Fruit fly (Drosophila melanogaster): ENCODE data around the gene IntS11.

The IntS11 gene

DNA sequence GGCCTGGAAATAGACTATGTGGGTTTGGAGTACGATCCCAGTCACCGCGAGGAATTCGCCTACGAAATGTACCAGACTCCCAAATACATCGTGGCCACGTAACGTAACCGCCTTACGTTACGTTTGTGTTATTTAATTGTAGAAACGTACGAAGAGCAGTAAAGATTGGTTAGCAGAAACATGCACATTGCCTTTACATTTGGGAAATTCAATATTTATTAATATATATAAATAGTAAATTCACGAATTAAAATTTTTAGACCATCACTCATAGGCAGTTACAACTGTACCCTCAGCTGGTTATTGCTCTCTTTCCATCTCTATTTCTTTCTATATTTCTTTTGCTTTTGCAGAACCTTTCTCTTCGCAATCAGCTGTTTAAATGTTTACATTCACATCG, 7.2 kb upstream of the IntS11 start, which contains the start of gene Gnpnat (continued):
- TF ChIP-seq HLH4C (GFP tag; IDR thresholded peaks at IDR 0.05; ENCODE audit: partially characterized antibody) (no peak), CG7987 (GFP tag; optimal IDR thresholded peaks at IDR 0.05) (no peak), cad (GFP tag; optimal IDR thresholded peaks at IDR 0.05) (no peak), CG8765 (GFP tag; IDR thresholded peaks at IDR 0.05) (no peak), ci (GFP tag; IDR thresholded peaks at IDR 0.05) (no peak), CG2116 (GFP tag; optimal IDR thresholded peaks at IDR 0.05) (peak; percentile 4), Xbp1 (GFP tag; optimal IDR thresholded peaks at IDR 0.05) (peak; percentile 40), ftz-f1 (GFP tag; optimal IDR thresholded peaks at IDR 0.05) (no peak), CG12219 (GFP tag; optimal IDR thresholded peaks at IDR 0.05) (peak; percentile 41), CG2712 (tag; optimal IDR thresholded peaks at IDR 0.05) (peak; percentile 69), D (optimal IDR thresholded peaks at IDR 0.05) (no peak), D (GFP tag; optimal IDR thresholded peaks at IDR 0.05) (no peak), Hmr (GFP tag; optimal IDR thresholded peaks at IDR 0.05) (peak; percentile 74), B-H2 (GFP tag; optimal IDR thresholded peaks at IDR 0.05) (peak; percentile 11), BtbVII (GFP tag; optimal IDR thresholded peaks at IDR 0.05) (peak; percentile 50), HmgZ (tag; optimal IDR thresholded peaks at IDR 0.05) (peak; percentile 58), Side (GFP tag; optimal IDR thresholded peaks at IDR 0.05) (no peak), CG3838 (GFP tag; optimal IDR thresholded peaks at IDR 0.05) (no peak), ems (GFP tag; optimal IDR thresholded peaks at IDR 0.05) (no peak), dimm (GFP tag; IDR thresholded peaks at IDR 0.05) (no peak), CG7928 (GFP tag; optimal IDR thresholded peaks at IDR 0.05) (no peak), tx (GFP tag; optimal IDR thresholded peaks at IDR 0.05) (no peak), esg (GFP tag; conservative IDR thresholded peaks at IDR 0.05) (no peak), amos (GFP tag; IDR thresholded peaks at IDR 0.05; ENCODE audit: partially characterized antibody) (no peak), H2.0 (GFP tag; IDR thresholded peaks at IDR 0.05) (no peak), Hsf (GFP tag; optimal IDR thresholded peaks at IDR 0.05) (no peak), dan (GFP tag; IDR thresholded peaks at IDR 0.05) (no peak), CG33213 (GFP tag; optimal IDR thresholded peaks at IDR 0.05) (no peak), repo (GFP tag; optimal IDR thresholded peaks at IDR 0.05) (no peak), abd-A (tag; optimal IDR thresholded peaks at IDR 0.05) (no peak), Sox102F (GFP tag; optimal IDR thresholded peaks at IDR 0.05) (peak; percentile 63), CG32772 (GFP tag; IDR thresholded peaks at IDR 0.05) (no peak), pita (GFP tag; optimal IDR thresholded peaks at IDR 0.05) (no peak), grau (tag; optimal IDR thresholded peaks at IDR 0.05) (peak; percentile 96), Ada2b (GFP tag; IDR thresholded peaks at IDR 0.05) (no peak), CG4328 (GFP tag; optimal IDR thresholded peaks at IDR 0.05) (no peak), gcm2 (GFP tag; optimal IDR thresholded peaks at IDR 0.05) (no peak), fu2 (GFP tag; optimal IDR thresholded peaks at IDR 0.05) (no peak), CG12299 (tag; optimal IDR thresholded peaks at IDR 0.05) (no peak), Hr39 (optimal IDR thresholded peaks at IDR 0.05) (no peak), Trl (optimal IDR thresholded peaks at IDR 0.05) (no peak), Trl (GFP tag; optimal IDR thresholded peaks at IDR 0.05) (no peak), Eip74EF (GFP tag; optimal IDR thresholded peaks at IDR 0.05) (peak in 1 of 2 experiments; percentile 25), pho (GFP tag; optimal IDR thresholded peaks at IDR 0.05) (no peak), Nf-YC (tag; optimal IDR thresholded peaks at IDR 0.05) (no peak), Mad (GFP tag; optimal IDR thresholded peaks at IDR 0.05) (no peak), ab (GFP tag; optimal IDR thresholded peaks at IDR 0.05) (no peak), nmo (GFP tag; optimal IDR thresholded peaks at IDR 0.05) (peak; percentile 54), Dfd (GFP tag; optimal IDR thresholded peaks at IDR 0.05) (no peak), CHES-1-like (GFP tag; optimal IDR thresholded peaks at IDR 0.05) (no peak), rib (GFP tag; IDR thresholded peaks at IDR 0.05) (no peak), run (tag; optimal IDR thresholded peaks at IDR 0.05) (no peak), CG6654 (GFP tag; optimal IDR thresholded peaks at IDR 0.05) (no peak)

Measured in whole organism, embryonic.